Worm (Caenorhabditis elegans) whole organism, L4 larva: Measurements from ENCODE around the gene ZK1320.9.

ENCODE experiments used
- F37D6.2 ChIP-seq: sonication (generic microtip); optimal IDR thresholded peaks from 2 replicates; lab custom pipeline; 2016; ENCODE audit warnings: mild to moderate bottlenecking, missing genetic modification characterization, missing compliant biosample characterization
- nhr-11 ChIP-seq: fragments of 150-350 bp; optimal IDR thresholded peaks from 2 replicates; lab custom pipeline; 2014; ENCODE audit warnings: missing biosample characterization, missing genetic modification characterization
- rbr-2 ChIP-seq: sonication (generic microtip); optimal IDR thresholded peaks from 2 replicates; lab custom pipeline; 2016; ENCODE audit warnings: missing genotype, missing genetic modification characterization, missing compliant biosample characterization

DNA sequence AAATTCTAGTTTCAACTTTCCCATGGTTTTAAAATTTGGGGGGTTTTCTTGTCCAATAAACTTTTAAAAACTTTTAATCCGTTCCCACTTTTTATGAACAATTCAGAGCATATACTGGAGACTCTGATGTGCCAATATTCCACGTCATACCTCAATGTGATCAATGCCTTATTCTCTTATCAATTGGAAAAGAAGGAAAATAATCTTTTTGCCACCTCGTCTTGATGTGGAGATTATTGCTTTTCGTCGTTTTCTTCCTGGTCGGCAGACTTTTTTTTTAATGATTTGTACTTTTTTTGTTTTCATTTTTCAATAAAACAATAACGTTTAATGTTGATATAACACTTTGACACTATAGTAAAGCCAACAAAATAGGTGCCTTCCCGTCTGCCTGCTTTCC, 9.0 kb downstream of the ZK1320.9 start:
- TF ChIP-seq F37D6.2 (tag; lab: Kevin White, UChicago) (no peak), rbr-2 (tag; lab: Kevin White, UChicago) (no peak), nhr-11 (no peak)
